Worm (Caenorhabditis elegans) whole organism, L4 larva: Measurements from ENCODE around the gene pfn-3.

Source experiments
- ama-1 ChIP-seq: fragments of 150-350 bp; optimal IDR thresholded peaks from 2 replicates; lab custom pipeline; 2014; ENCODE audit warnings: inconsistent platforms, mixed read lengths
- fkh-10 ChIP-seq: fragments of 150-350 bp; optimal IDR thresholded peaks from 2 replicates; lab custom pipeline; 2014; ENCODE audit warnings: missing biosample characterization, missing genetic modification reagents, missing genetic modification characterization
- jun-1 ChIP-seq: fragments of 150-350 bp; optimal IDR thresholded peaks from 2 replicates; lab custom pipeline; 2014; ENCODE audit warnings: missing biosample characterization, missing genetic modification reagents, missing genetic modification characterization
- lin-38 ChIP-seq: fragments of 200-800 bp; sonication (Bioruptor generic); IDR thresholded peaks from 2 replicates; pipeline ENCODE4 v1.3.6; 2022; ENCODE audit warnings: missing genetic modification reagents, missing genetic modification characterization, missing compliant biosample characterization
- lin-39 ChIP-seq: fragments of 150-350 bp; optimal IDR thresholded peaks from 2 replicates; lab custom pipeline; 2014; ENCODE audit warnings: missing biosample characterization, missing genetic modification reagents, missing genetic modification characterization
- mdl-1 ChIP-seq, 2 experiments: fragments of 150-350 bp in 1 of 2; sonication (generic microtip) in 1 of 2; optimal IDR thresholded peaks; 2 replicates each; lab custom pipeline; 2014 to 2017; ENCODE audit warnings: missing biosample characterization in 2 of 2, missing genetic modification characterization in 2 of 2
- nhr-11 ChIP-seq: fragments of 150-350 bp; optimal IDR thresholded peaks from 2 replicates; lab custom pipeline; 2014; ENCODE audit warnings: missing biosample characterization, missing genetic modification characterization
- saeg-2 ChIP-seq: fragments of 200-800 bp; sonication (Bioruptor generic); IDR thresholded peaks from 2 replicates; pipeline ENCODE4 v1.3.6; 2022; ENCODE audit warnings: missing genetic modification reagents, missing genetic modification characterization, missing compliant biosample characterization
- tra-1 ChIP-seq: fragments of 200-800 bp; sonication (Bioruptor generic); IDR thresholded peaks from 2 replicates; pipeline ENCODE4 v1.3.6; 2022; ENCODE audit warnings: missing genetic modification reagents, missing genetic modification characterization, missing compliant biosample characterization
- unc-39 ChIP-seq: sonication (generic microtip); optimal IDR thresholded peaks from 2 replicates; lab custom pipeline; 2017; ENCODE audit warnings: missing biosample characterization, missing genetic modification characterization
- zip-2 ChIP-seq: fragments of 150-350 bp; optimal IDR thresholded peaks from 2 replicates; lab custom pipeline; 2014; ENCODE audit warnings: missing biosample characterization, missing genetic modification characterization

- TF ChIP-seq jun-1 (tag; lab: Kevin White, UChicago) (no peak), lin-39 (no peak), nhr-11 (tag; lab: Kevin White, UChicago) (no peak), fkh-10 (no peak), saeg-2 (no peak), tra-1 (GFP tag; lab: Robert Waterston, UW) (no peak), lin-38 (no peak), unc-39 (tag; lab: Kevin White, UChicago) (no peak), mdl-1 (tag; optimal IDR thresholded peaks at IDR 0.05; lab: Kevin White, UChicago) (no peak), ama-1 (lab: Kevin White, UChicago) (no peak), zip-2 (no peak)
Observed at ce11 chrX:1030867-1031266, 49.6 kb downstream of the pfn-3 start.
